Worm (Caenorhabditis elegans) whole organism, mixed stage, embryonic: ENCODE data around the gene Y81G3A.6.
"Not testable (repeated sequence)": the region's sequence is repeated elsewhere in the genome, so short reads cannot be mapped to it uniquely, and the experiment has no call there.

Source experiments
- M03D4.4 ChIP-seq: sonication (generic microtip); optimal IDR thresholded peaks from 2 replicates; lab custom pipeline; 2017; ENCODE audit warnings: mild to moderate bottlenecking, missing genetic modification characterization, missing compliant biosample characterization
- bed-3 ChIP-seq: fragments of 200-800 bp; sonication (Bioruptor generic); optimal IDR thresholded peaks from 3 replicates; lab custom pipeline; 2018; ENCODE audit warnings: mild to moderate bottlenecking, missing genetic modification characterization, moderate library complexity, missing compliant biosample characterization
- blmp-1 ChIP-seq: fragments of 150-350 bp; optimal IDR thresholded peaks from 2 replicates; lab custom pipeline; 2014; ENCODE audit warnings: missing biosample characterization, missing genetic modification characterization
- ceh-39 ChIP-seq: fragments of 150-350 bp; optimal IDR thresholded peaks from 2 replicates; lab custom pipeline; 2014; ENCODE audit warnings: missing biosample characterization, missing genetic modification characterization
- drap-1 ChIP-seq: fragments of 200-800 bp; sonication (Bioruptor generic); optimal IDR thresholded peaks from 3 replicates; lab custom pipeline; 2018; ENCODE audit warnings: mild to moderate bottlenecking, missing genetic modification characterization, missing compliant biosample characterization
- elt-3 ChIP-seq: fragments of 150-350 bp; optimal IDR thresholded peaks from 2 replicates; lab custom pipeline; 2014; ENCODE audit warnings: missing biosample characterization, missing genetic modification characterization
- ham-2 ChIP-seq: fragments of 200-800 bp; sonication (Bioruptor generic); optimal IDR thresholded peaks from 2 replicates; lab custom pipeline; 2018; ENCODE audit warnings: mild to moderate bottlenecking, missing genetic modification characterization, missing compliant biosample characterization
- hlh-1 ChIP-seq: fragments of 150-350 bp; optimal IDR thresholded peaks from 2 replicates; lab custom pipeline; 2014; ENCODE audit warnings: missing biosample characterization, missing genetic modification reagents, missing genetic modification characterization
- lin-13 ChIP-seq: fragments of 150-350 bp; optimal IDR thresholded peaks from 2 replicates; lab custom pipeline; 2014; ENCODE audit warnings: missing biosample characterization, missing genetic modification characterization
- lin-32 ChIP-seq: fragments of 200-800 bp; sonication (Bioruptor generic); optimal IDR thresholded peaks from 2 replicates; lab custom pipeline; 2018; ENCODE audit warnings: mild to moderate bottlenecking, missing genetic modification characterization, missing compliant biosample characterization
- lsy-2 ChIP-seq: fragments of 150-350 bp; optimal IDR thresholded peaks from 2 replicates; lab custom pipeline; 2014; ENCODE audit warnings: missing biosample characterization, missing genetic modification characterization
- mab-5 ChIP-seq: fragments of 150-350 bp; optimal IDR thresholded peaks from 2 replicates; lab custom pipeline; 2014; ENCODE audit warnings: missing biosample characterization, missing genetic modification characterization
- mep-1 ChIP-seq: fragments of 150-350 bp; optimal IDR thresholded peaks from 2 replicates; lab custom pipeline; 2017; ENCODE audit warnings: missing biosample characterization, missing genetic modification reagents, missing genetic modification characterization, inconsistent platforms
- mls-2 ChIP-seq: sonication (generic microtip); optimal IDR thresholded peaks from 2 replicates; lab custom pipeline; 2016; ENCODE audit warnings: mild to moderate bottlenecking, missing genetic modification characterization, moderate library complexity, missing compliant biosample characterization
- nhr-12 ChIP-seq: fragments of 150-350 bp; optimal IDR thresholded peaks from 2 replicates; lab custom pipeline; 2014; ENCODE audit warnings: missing biosample characterization, missing genetic modification characterization
- nhr-2 ChIP-seq: fragments of 150-350 bp; optimal IDR thresholded peaks from 2 replicates; lab custom pipeline; 2014; ENCODE audit warnings: missing biosample characterization, missing genetic modification characterization
- nhr-237 ChIP-seq: fragments of 150-350 bp; optimal IDR thresholded peaks from 2 replicates; lab custom pipeline; 2014; ENCODE audit warnings: missing biosample characterization, missing genetic modification characterization
- nhr-28 ChIP-seq: fragments of 150-350 bp; optimal IDR thresholded peaks from 2 replicates; lab custom pipeline; 2014; ENCODE audit warnings: missing biosample characterization, missing genetic modification characterization
- nhr-76 ChIP-seq: sonication (generic microtip); optimal IDR thresholded peaks from 2 replicates; lab custom pipeline; 2017; ENCODE audit warnings: missing biosample characterization, missing genetic modification characterization
- sem-2 ChIP-seq: fragments of 200-800 bp; sonication (Bioruptor generic); optimal IDR thresholded peaks from 2 replicates; lab custom pipeline; 2018; ENCODE audit warnings: mild to moderate bottlenecking, missing genetic modification characterization, missing compliant biosample characterization
- tbx-8 ChIP-seq: fragments of 200-800 bp; sonication (Bioruptor generic); optimal IDR thresholded peaks from 2 replicates; lab custom pipeline; 2018; ENCODE audit warnings: mild to moderate bottlenecking, missing genetic modification characterization, moderate library complexity, missing compliant biosample characterization
- unc-120 ChIP-seq: sonication (generic microtip); optimal IDR thresholded peaks from 2 replicates; lab custom pipeline; 2017; ENCODE audit warnings: missing genetic modification characterization, missing compliant biosample characterization; ENCODE audit not compliant: poor library complexity, severe bottlenecking
- unc-39 ChIP-seq: fragments of 150-350 bp; optimal IDR thresholded peaks from 2 replicates; lab custom pipeline; 2014; ENCODE audit warnings: missing biosample characterization, missing genetic modification characterization
- unc-62 ChIP-seq: fragments of 150-350 bp; optimal IDR thresholded peaks from 2 replicates; lab custom pipeline; 2014; ENCODE audit warnings: missing biosample characterization, missing genetic modification reagents, missing genetic modification characterization
- zip-8 ChIP-seq: fragments of 150-350 bp; optimal IDR thresholded peaks from 2 replicates; lab custom pipeline; 2014; ENCODE audit warnings: missing biosample characterization, missing genetic modification characterization
- ztf-11 ChIP-seq: fragments of 150-350 bp; optimal IDR thresholded peaks from 2 replicates; lab custom pipeline; 2014; ENCODE audit warnings: missing biosample characterization, missing genetic modification characterization

Y81G3A.6 gene

ce11 chrII:13098175-13098574, 15.9 kb upstream of the Y81G3A.6 start, which contains the start of gene col-86:
Gene col-86, minus strand, starts transcription at chrII:13098275.
- TF ChIP-seq sem-2 (GFP tag; lab: Kevin White, UChicago) (no peak), lin-13 (tag; lab: Kevin White, UChicago) (no peak), zip-8 (tag; lab: Kevin White, UChicago) (no peak)

DNA sequence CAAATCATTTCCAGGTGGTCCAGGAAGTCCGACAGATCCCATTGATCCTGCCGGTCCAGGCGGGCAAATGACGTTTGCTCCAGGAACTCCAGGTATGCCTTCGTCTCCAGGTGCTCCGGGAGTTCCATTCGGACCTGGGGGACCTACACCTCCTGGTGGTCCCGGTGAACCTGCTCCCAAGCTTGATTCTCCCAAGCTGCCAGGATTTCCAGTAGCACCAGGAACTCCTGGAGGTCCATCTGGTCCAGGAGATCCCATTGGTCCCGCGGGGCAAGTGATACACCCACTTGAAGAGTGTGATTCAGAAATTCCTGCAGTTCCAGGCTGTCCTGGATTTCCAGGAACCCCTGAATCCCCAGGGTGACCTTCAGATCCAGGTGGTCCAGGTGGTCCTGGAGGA, 14.0 kb upstream of the Y81G3A.6 start:
- no peak for TF ChIP-seq zip-8 (tag; lab: Kevin White, UChicago)
- TF ChIP-seq nhr-76 (tag; lab: Kevin White, UChicago) = no peak
- no peak for TF ChIP-seq M03D4.4
- TF ChIP-seq lin-13 (tag; lab: Kevin White, UChicago) = no peak
- no peak for TF ChIP-seq unc-39 (tag; lab: Kevin White, UChicago)
- no peak for TF ChIP-seq lsy-2 (tag; lab: Kevin White, UChicago)
- no peak for TF ChIP-seq mab-5 (tag; lab: Kevin White, UChicago)
- TF ChIP-seq bed-3 (GFP tag; lab: Kevin White, UChicago) = no peak
- TF ChIP-seq lin-32 (GFP tag; lab: Kevin White, UChicago) = no peak
- no peak for TF ChIP-seq drap-1 (GFP tag; lab: Kevin White, UChicago)
- no peak for TF ChIP-seq sem-2 (GFP tag; lab: Kevin White, UChicago)
- no peak for TF ChIP-seq nhr-28 (tag; lab: Kevin White, UChicago)
- TF ChIP-seq unc-62 = no peak
- no peak for TF ChIP-seq mls-2

ce11 chrII:13091857-13092256, 9.6 kb upstream of the Y81G3A.6 start:
- peak; percentile 59 for TF ChIP-seq zip-8 (tag; lab: Kevin White, UChicago)
- TF ChIP-seq nhr-76 (tag; lab: Kevin White, UChicago) = no peak
- no peak for TF ChIP-seq unc-39 (tag; lab: Kevin White, UChicago)

DNA sequence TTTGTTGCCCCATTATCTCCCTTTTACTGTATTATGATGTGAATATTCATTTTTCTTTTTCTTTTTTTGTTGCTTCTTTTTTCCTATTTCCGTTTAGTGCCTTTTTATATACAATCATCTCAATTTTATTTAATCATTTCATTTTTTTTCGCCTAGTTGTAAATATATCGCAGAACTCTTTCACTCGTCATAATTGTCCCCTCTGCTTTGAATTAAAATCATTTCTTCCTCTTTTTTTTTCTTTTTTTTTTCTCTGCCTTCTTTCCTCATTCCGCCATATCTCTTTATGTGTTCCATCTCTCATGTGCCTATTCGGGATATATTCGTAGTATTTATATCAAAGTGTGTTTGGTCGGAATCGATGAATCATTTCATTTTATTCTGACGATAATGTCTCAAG, 8.8 kb upstream of the Y81G3A.6 start, which contains the start of gene Y81G3A.4:
Y81G3A.4 (plus strand) TSS at position 301 of the 400 bp plus-strand sequence.
- TF ChIP-seq blmp-1 (tag; lab: Kevin White, UChicago) = no peak
- no peak for TF ChIP-seq ham-2 (GFP tag; lab: Kevin White, UChicago)
- TF ChIP-seq ztf-11 (tag; lab: Kevin White, UChicago) = no peak
- no peak for TF ChIP-seq hlh-1
- TF ChIP-seq unc-39 (tag; lab: Kevin White, UChicago) = no peak
- TF ChIP-seq tbx-8 = no peak
- no peak for TF ChIP-seq ceh-39 (tag; lab: Kevin White, UChicago)

DNA sequence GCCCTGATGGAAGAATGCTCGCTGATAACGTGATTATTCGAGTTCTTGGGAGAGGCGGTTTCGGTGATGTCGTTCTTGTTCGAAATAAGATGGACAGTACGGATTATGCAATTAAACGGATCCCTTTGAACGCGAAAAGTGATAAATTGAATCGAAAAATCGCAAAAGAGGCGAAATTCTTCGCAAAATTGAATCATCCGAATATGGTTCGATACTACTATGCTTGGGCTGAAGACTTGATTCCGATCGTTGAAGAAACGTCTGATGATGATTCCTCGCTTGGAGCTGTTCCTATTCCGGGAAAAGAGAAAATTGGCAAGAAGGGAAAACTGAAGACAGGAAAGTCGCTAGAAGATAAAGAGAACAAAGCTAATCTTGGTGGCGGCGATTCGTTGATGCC, 3.6 kb upstream of the Y81G3A.6 start:
- TF ChIP-seq elt-3 (no peak), mab-5 (tag; lab: Kevin White, UChicago) (no peak), nhr-2 (no peak)

ce11 chrII:13083752-13084214, 1.5 kb upstream of the Y81G3A.6 start, which contains the start of the genes Y81G3A.1 and gcn-2:
Gene Y81G3A.1, minus strand, starts transcription at chrII:13083926.
Gene gcn-2, plus strand, starts transcription at chrII:13084164.
- TF ChIP-seq blmp-1 (tag; lab: Kevin White, UChicago) (peak; percentile 25), nhr-237 (tag; lab: Kevin White, UChicago) (peak; percentile 56), unc-120 (tag; lab: Kevin White, UChicago) (no peak), mep-1 (tag; lab: Kevin White, UChicago) (peak; percentile 8)

- not testable (repeated sequence) for TF ChIP-seq bed-3 (GFP tag; lab: Kevin White, UChicago); ceh-39 (tag; lab: Kevin White, UChicago); nhr-12 (tag; lab: Kevin White, UChicago)
Measured at ce11 chrII:13080607-13081006, 1.7 kb downstream of the Y81G3A.6 start, which contains the start of gene Y81G3A.2. Gene Y81G3A.2, plus strand, starts transcription at chrII:13080907.
